Fruit fly (Drosophila melanogaster) whole organism, embryonic: ENCODE data around the gene CG11147.
A peak's percentile ranks its signal among the peaks of the same experiment; 100 is the strongest.

Source experiments
- Adf1 ChIP-seq: fragments of 200-800 bp; sonication (Bioruptor generic); IDR thresholded peaks from 2 replicates; pipeline ENCODE4 v1.3.6; 2022; ENCODE audit warnings: missing biosample characterization, missing genetic modification characterization
- Bteb2 ChIP-seq: fragments of 200-800 bp; sonication (Bioruptor generic); optimal IDR thresholded peaks from 2 replicates; lab custom pipeline; 2016; ENCODE audit warnings: missing biosample characterization, missing genetic modification characterization
- CG10267 ChIP-seq: fragments of 200-800 bp; sonication (Bioruptor generic); optimal IDR thresholded peaks from 2 replicates; lab custom pipeline; 2018; ENCODE audit warnings: missing biosample characterization, mild to moderate bottlenecking, missing genetic modification characterization, moderate library complexity
- CG10431 ChIP-seq: fragments of 200-800 bp; sonication (Bioruptor generic); optimal IDR thresholded peaks from 3 replicates; lab custom pipeline; 2018; ENCODE audit warnings: missing biosample characterization, mild to moderate bottlenecking, missing genetic modification characterization
- CG10565 ChIP-seq: fragments of 200-800 bp; sonication (Bioruptor generic); optimal IDR thresholded peaks from 3 replicates; lab custom pipeline; 2016; ENCODE audit warnings: missing biosample characterization, mild to moderate bottlenecking, missing genetic modification characterization
- CG11093 ChIP-seq: fragments of 200-800 bp; sonication (Bioruptor generic); IDR thresholded peaks from 3 replicates; pipeline ENCODE4 v1.3.6; 2022; ENCODE audit warnings: missing biosample characterization, missing genetic modification characterization
- CG11560 ChIP-seq: fragments of 200-800 bp; sonication (Bioruptor generic); IDR thresholded peaks from 3 replicates; pipeline ENCODE4 v1.3.6; 2022; ENCODE audit warnings: missing biosample characterization, missing genetic modification characterization
- CG14965 ChIP-seq: fragments of 200-800 bp; sonication (Bioruptor generic); optimal IDR thresholded peaks from 2 replicates; lab custom pipeline; 2016; ENCODE audit warnings: missing biosample characterization, missing genetic modification characterization, borderline replicate concordance
- CG17829 ChIP-seq: fragments of 200-800 bp; optimal IDR thresholded peaks from 2 replicates; lab custom pipeline; 2019; ENCODE audit warnings: missing biosample characterization, mild to moderate bottlenecking, missing genetic modification characterization, moderate library complexity
- CG18476 ChIP-seq: fragments of 200-800 bp; sonication (Bioruptor generic); optimal IDR thresholded peaks from 2 replicates; lab custom pipeline; 2016; ENCODE audit warnings: missing biosample characterization, mild to moderate bottlenecking, missing genetic modification characterization
- CG2202 ChIP-seq: fragments of 200-800 bp; sonication (Bioruptor generic); optimal IDR thresholded peaks from 2 replicates; lab custom pipeline; 2018; ENCODE audit warnings: missing biosample characterization, mild to moderate bottlenecking, missing genetic modification characterization
- CG30403 ChIP-seq: fragments of 200-800 bp; sonication (Bioruptor generic); optimal IDR thresholded peaks from 3 replicates; lab custom pipeline; 2016; ENCODE audit warnings: missing biosample characterization, missing genetic modification characterization
- CG34224 ChIP-seq: fragments of 200-800 bp; sonication (Bioruptor generic); IDR thresholded peaks from 3 replicates; pipeline ENCODE4 v1.3.6; 2022; ENCODE audit warnings: missing biosample characterization, missing genetic modification characterization; ENCODE audit not compliant: partially characterized antibody
- CG3838 ChIP-seq: fragments of 200-800 bp; sonication (Bioruptor generic); optimal IDR thresholded peaks from 3 replicates; lab custom pipeline; 2016; ENCODE audit warnings: missing biosample characterization, missing genetic modification characterization
- CG42726 ChIP-seq: fragments of 200-800 bp; sonication (Bioruptor generic); IDR thresholded peaks from 2 replicates; pipeline ENCODE4 v1.3.6; 2022; ENCODE audit warnings: missing biosample characterization, missing genetic modification characterization; ENCODE audit not compliant: partially characterized antibody
- CG6175 ChIP-seq: fragments of 200-800 bp; sonication (Bioruptor generic); IDR thresholded peaks from 3 replicates; pipeline ENCODE4 v1.3.6; 2022; ENCODE audit warnings: missing biosample characterization, missing genetic modification characterization
- CG7372 ChIP-seq: fragments of 200-800 bp; sonication (Bioruptor generic); IDR thresholded peaks from 2 replicates; pipeline ENCODE4 v1.3.6; 2022; ENCODE audit warnings: missing biosample characterization, missing genetic modification characterization
- CG7786 ChIP-seq: fragments of 200-800 bp; sonication (Bioruptor generic); optimal IDR thresholded peaks from 2 replicates; lab custom pipeline; 2016; ENCODE audit warnings: missing biosample characterization, missing genetic modification characterization
- CHES-1-like ChIP-seq: fragments of 200-800 bp; sonication (Bioruptor generic); optimal IDR thresholded peaks from 2 replicates; lab custom pipeline; 2016; ENCODE audit warnings: missing biosample characterization, missing genetic modification characterization
- Dbx ChIP-seq: fragments of 200-800 bp; sonication (Bioruptor generic); IDR thresholded peaks from 3 replicates; pipeline ENCODE4 v1.3.6; 2022; ENCODE audit warnings: missing biosample characterization, missing genetic modification characterization
- Dip3 ChIP-seq: fragments of 200-800 bp; sonication (Bioruptor generic); optimal IDR thresholded peaks from 3 replicates; lab custom pipeline; 2016; ENCODE audit warnings: missing biosample characterization, missing genetic modification characterization
- HLH4C ChIP-seq: fragments of 200-800 bp; sonication (Bioruptor generic); IDR thresholded peaks from 3 replicates; pipeline ENCODE4 v1.3.6; 2022; ENCODE audit warnings: missing biosample characterization, missing genetic modification characterization; ENCODE audit not compliant: partially characterized antibody
- HLHmδ ChIP-seq: fragments of 200-800 bp; sonication (Bioruptor generic); optimal IDR thresholded peaks from 2 replicates; lab custom pipeline; 2018; ENCODE audit warnings: missing biosample characterization, mild to moderate bottlenecking, missing genetic modification characterization, moderate library complexity
- Kr ChIP-seq: fragments of 200-800 bp; sonication (Bioruptor generic); optimal IDR thresholded peaks from 2 replicates; lab custom pipeline; 2017; ENCODE audit warnings: missing biosample characterization, mild to moderate bottlenecking, missing genetic modification characterization
- Mad ChIP-seq: fragments of 200-800 bp; sonication (Bioruptor generic); optimal IDR thresholded peaks from 2 replicates; lab custom pipeline; 2016; ENCODE audit warnings: missing biosample characterization, missing genetic modification characterization
- Neu2 ChIP-seq: fragments of 200-800 bp; sonication (Bioruptor generic); optimal IDR thresholded peaks from 3 replicates; lab custom pipeline; 2016; ENCODE audit warnings: missing biosample characterization, missing genetic modification characterization, borderline replicate concordance
- Oli ChIP-seq: fragments of 200-800 bp; sonication (Bioruptor generic); optimal IDR thresholded peaks from 2 replicates; lab custom pipeline; 2018; ENCODE audit warnings: missing biosample characterization, mild to moderate bottlenecking, missing genetic modification characterization, moderate library complexity
- Optix ChIP-seq: fragments of 200-800 bp; sonication (Bioruptor generic); IDR thresholded peaks from 3 replicates; pipeline ENCODE4 v1.3.6; 2022; ENCODE audit warnings: missing biosample characterization, missing genetic modification characterization
- TFAM ChIP-seq: fragments of 200-800 bp; sonication (Bioruptor generic); optimal IDR thresholded peaks from 2 replicates; lab custom pipeline; 2017; ENCODE audit warnings: missing biosample characterization, missing genetic modification characterization, inconsistent platforms
- btn ChIP-seq: fragments of 200-800 bp; sonication (Bioruptor generic); optimal IDR thresholded peaks from 2 replicates; lab custom pipeline; 2016; ENCODE audit warnings: missing biosample characterization, missing genetic modification characterization
- cg ChIP-seq: fragments of 200-800 bp; sonication (Bioruptor generic); optimal IDR thresholded peaks from 3 replicates; lab custom pipeline; 2019; ENCODE audit warnings: missing biosample characterization, mild to moderate bottlenecking, missing genetic modification characterization, moderate library complexity
- chinmo ChIP-seq: fragments of 200-800 bp; sonication (Bioruptor generic); IDR thresholded peaks from 4 replicates; pipeline ENCODE4 v1.3.6; 2022; ENCODE audit warnings: missing biosample characterization, missing genetic modification characterization; ENCODE audit not compliant: partially characterized antibody
- dmrt11E ChIP-seq: fragments of 200-800 bp; sonication (Bioruptor generic); optimal IDR thresholded peaks from 3 replicates; lab custom pipeline; 2018; ENCODE audit warnings: missing biosample characterization, mild to moderate bottlenecking, missing genetic modification characterization, moderate library complexity
- esg ChIP-seq: fragments of 200-800 bp; sonication (Bioruptor generic); conservative IDR thresholded peaks from 2 replicates; pipeline ENCODE4 v1.3.6; 2022; ENCODE audit warnings: missing biosample characterization, missing genetic modification characterization
- fd96Cb ChIP-seq: fragments of 200-800 bp; sonication (Bioruptor generic); optimal IDR thresholded peaks from 2 replicates; lab custom pipeline; 2018; ENCODE audit warnings: missing biosample characterization, mild to moderate bottlenecking, missing genetic modification characterization, moderate library complexity
- gem ChIP-seq: fragments of 200-800 bp; sonication (Bioruptor generic); optimal IDR thresholded peaks from 2 replicates; lab custom pipeline; 2019; ENCODE audit warnings: missing biosample characterization, mild to moderate bottlenecking, missing genetic modification characterization, moderate library complexity
- hb ChIP-seq: fragments of 200-800 bp; sonication (Bioruptor generic); IDR thresholded peaks from 3 replicates; pipeline ENCODE4 v1.3.6; 2022; ENCODE audit warnings: missing biosample characterization, missing genetic modification characterization; ENCODE audit not compliant: partially characterized antibody
- kah ChIP-seq: fragments of 200-800 bp; sonication (Bioruptor generic); optimal IDR thresholded peaks from 2 replicates; lab custom pipeline; 2018; ENCODE audit warnings: missing biosample characterization, mild to moderate bottlenecking, missing genetic modification characterization
- ken ChIP-seq: fragments of 200-800 bp; sonication (Bioruptor generic); IDR thresholded peaks from 3 replicates; pipeline ENCODE4 v1.3.6; 2022; ENCODE audit warnings: missing biosample characterization, missing genetic modification characterization
- lbe ChIP-seq: fragments of 200-800 bp; sonication (Bioruptor generic); optimal IDR thresholded peaks from 2 replicates; lab custom pipeline; 2016; ENCODE audit warnings: missing biosample characterization, mild to moderate bottlenecking, missing genetic modification characterization
- p53 ChIP-seq: fragments of 200-800 bp; sonication (Bioruptor generic); optimal IDR thresholded peaks from 2 replicates; lab custom pipeline; 2016; ENCODE audit warnings: missing biosample characterization, missing genetic modification characterization
- pan ChIP-seq, 4 experiments: fragments of >200 bp in 3 of 4; fragments of 200-800 bp in 1 of 4; sonication (Bioruptor generic) in 1 of 4; optimal IDR thresholded peaks in 3 of 4; IDR thresholded peaks in 1 of 4; 2 replicates each; pipeline versions ENCODE4 v1.3.6 to Lab custom; 2017 to 2022; ENCODE audit warnings: missing biosample characterization in 2 of 4, missing genetic modification characterization in 2 of 4, mixed read lengths in 1 of 4
- psq ChIP-seq: fragments of 200-800 bp; sonication (Bioruptor generic); optimal IDR thresholded peaks from 2 replicates; lab custom pipeline; 2017; ENCODE audit warnings: missing biosample characterization, missing genetic modification characterization
- pum ChIP-seq: fragments of 200-800 bp; sonication (Bioruptor generic); optimal IDR thresholded peaks from 2 replicates; lab custom pipeline; 2016; ENCODE audit warnings: missing biosample characterization, missing genetic modification characterization
- sima ChIP-seq: fragments of 200-800 bp; sonication (Bioruptor generic); optimal IDR thresholded peaks from 2 replicates; lab custom pipeline; 2016; ENCODE audit warnings: missing biosample characterization, missing genetic modification characterization
- so ChIP-seq: fragments of 200-800 bp; sonication (Bioruptor generic); IDR thresholded peaks from 3 replicates; pipeline ENCODE4 v1.3.6; 2022; ENCODE audit warnings: missing biosample characterization, missing genetic modification characterization
- sqz ChIP-seq: fragments of 200-800 bp; sonication (Bioruptor generic); optimal IDR thresholded peaks from 3 replicates; lab custom pipeline; 2018; ENCODE audit warnings: missing biosample characterization, mild to moderate bottlenecking, missing genetic modification characterization
- ttk ChIP-seq: fragments of 200-800 bp; sonication (Bioruptor generic); IDR thresholded peaks from 2 replicates; pipeline ENCODE4 v2.1.2; 2022; ENCODE audit warnings: missing biosample characterization, missing genetic modification characterization
- vnd ChIP-seq: fragments of 200-800 bp; sonication (Bioruptor generic); IDR thresholded peaks from 3 replicates; pipeline ENCODE4 v1.3.6; 2022; ENCODE audit warnings: missing biosample characterization, missing genetic modification characterization; ENCODE audit not compliant: partially characterized antibody
- zfh1 ChIP-seq: fragments of 200-800 bp; sonication (Bioruptor generic); IDR thresholded peaks from 3 replicates; pipeline ENCODE4 v1.3.6; 2022; ENCODE audit warnings: missing biosample characterization, missing genetic modification characterization

CG11147 gene

dm6 chr2L:5724521-5725023, 16.5 kb downstream of the CG11147 start, which contains the start of gene CG11030 (continued):
- no peak for TF ChIP-seq kah (GFP tag; lab: Kevin White, UChicago)
- TF ChIP-seq CG10431 (GFP tag; lab: Kevin White, UChicago): peak; percentile 44
- TF ChIP-seq ken (GFP tag; lab: Robert Waterston, UW): no peak
- peak; percentile 26 for TF ChIP-seq CG10267
- TF ChIP-seq CG7786 (GFP tag; lab: Kevin White, UChicago): no peak
- TF ChIP-seq Mad (GFP tag; lab: Kevin White, UChicago): no peak
- peak; percentile 99 for TF ChIP-seq HLH4C (GFP tag; lab: Robert Waterston, UW)
- no peak for TF ChIP-seq lbe (GFP tag; lab: Kevin White, UChicago)
- TF ChIP-seq HLHmδ (GFP tag; lab: Kevin White, UChicago): peak; percentile 26
- no peak for TF ChIP-seq Bteb2 (GFP tag; lab: Kevin White, UChicago)
- no peak for TF ChIP-seq CG11560 (tag; lab: Robert Waterston, UW)
- peak; percentile 48 for TF ChIP-seq psq (GFP tag; lab: Kevin White, UChicago)
- no peak for TF ChIP-seq CG17829
- no peak for TF ChIP-seq CG6175 (GFP tag; lab: Robert Waterston, UW)
- peak; percentile 100 for TF ChIP-seq hb (GFP tag; lab: Robert Waterston, UW)
- no peak for TF ChIP-seq btn
- no peak for TF ChIP-seq so
- TF ChIP-seq CG34224: peak; percentile 98
- TF ChIP-seq CHES-1-like: peak; percentile 46
- TF ChIP-seq p53 (GFP tag; lab: Kevin White, UChicago): no peak
- TF ChIP-seq CG10565 (GFP tag; lab: Kevin White, UChicago): no peak
- TF ChIP-seq Optix (GFP tag; lab: Robert Waterston, UW): no peak
- TF ChIP-seq pan (optimal IDR thresholded peaks at IDR 0.05; lab: Kevin White, UChicago): no peak
- TF ChIP-seq pan (GFP tag; optimal IDR thresholded peaks at IDR 0.05 in 1 of 2, IDR thresholded peaks at IDR 0.05 in 1 of 2): no peak
- no peak for TF ChIP-seq Kr (GFP tag; lab: Kevin White, UChicago)
- TF ChIP-seq pum: no peak
- TF ChIP-seq dmrt11E (tag; lab: Kevin White, UChicago): no peak
- TF ChIP-seq CG18476 (GFP tag; lab: Kevin White, UChicago): no peak
- TF ChIP-seq sqz (GFP tag; lab: Kevin White, UChicago): no peak
- no peak for TF ChIP-seq TFAM (GFP tag; lab: Kevin White, UChicago)
- TF ChIP-seq Oli (tag; lab: Kevin White, UChicago): no peak
- no peak for TF ChIP-seq esg
- TF ChIP-seq Dbx (GFP tag; lab: Robert Waterston, UW): peak; percentile 67; the same call in 2 of the 3 replicates
- TF ChIP-seq CG30403 (GFP tag; lab: Kevin White, UChicago): peak; percentile 17
- peak; percentile 99 for TF ChIP-seq vnd (GFP tag; lab: Robert Waterston, UW)
- TF ChIP-seq CG14965 (GFP tag; lab: Kevin White, UChicago): no peak
- no peak for TF ChIP-seq ttk (GFP tag; lab: Robert Waterston, UW)
- no peak for TF ChIP-seq gem (tag; lab: Kevin White, UChicago)
- TF ChIP-seq sima (GFP tag; lab: Kevin White, UChicago): no peak
- no peak for TF ChIP-seq CG3838 (GFP tag; lab: Kevin White, UChicago)
- TF ChIP-seq chinmo (GFP tag; lab: Robert Waterston, UW): peak; percentile 99
- TF ChIP-seq Dip3: no peak
- TF ChIP-seq zfh1 (GFP tag; lab: Robert Waterston, UW): no peak; the same call in 2 of the 3 replicates
- TF ChIP-seq CG2202 (tag; lab: Kevin White, UChicago): no peak
- no peak for TF ChIP-seq fd96Cb (tag; lab: Kevin White, UChicago)
- peak; percentile 10; the same call in 1 of the 2 replicates for TF ChIP-seq Adf1 (GFP tag; lab: Robert Waterston, UW)
- no peak for TF ChIP-seq Neu2 (GFP tag; lab: Kevin White, UChicago)
- peak; percentile 100 for TF ChIP-seq CG42726 (GFP tag; lab: Robert Waterston, UW)
- TF ChIP-seq cg (GFP tag; lab: Kevin White, UChicago): peak; percentile 53
- TF ChIP-seq CG11093 (GFP tag; lab: Robert Waterston, UW): no peak
- TF ChIP-seq CG7372 (GFP tag; lab: Robert Waterston, UW): no peak
